Fruit fly (Drosophila melanogaster) whole organism, wandering third instar larva: ENCODE data around the gene vers.

Experiments used
- Abd-B ChIP-seq: fragments of >200 bp; optimal IDR thresholded peaks from 2 replicates; lab custom pipeline; 2017; ENCODE audit warnings: missing biosample characterization, missing genetic modification characterization
- CG32264 ChIP-seq: fragments of 200-800 bp; sonication (Bioruptor generic); optimal IDR thresholded peaks from 2 replicates; lab custom pipeline; 2016; ENCODE audit warnings: missing biosample characterization, missing genetic modification characterization
- CG9705 ChIP-seq: fragments of 200-800 bp; sonication (Bioruptor generic); optimal IDR thresholded peaks from 2 replicates; lab custom pipeline; 2018; ENCODE audit warnings: missing biosample characterization, mild to moderate bottlenecking, missing genetic modification characterization
- CrebA ChIP-seq: fragments of 200-800 bp; sonication (Bioruptor generic); optimal IDR thresholded peaks from 2 replicates; lab custom pipeline; 2016; ENCODE audit warnings: missing biosample characterization, mild to moderate bottlenecking, missing genetic modification characterization, borderline replicate concordance
- Dfd ChIP-seq: fragments of >200 bp; optimal IDR thresholded peaks from 2 replicates; lab custom pipeline; 2017; ENCODE audit warnings: missing biosample characterization, missing genetic modification characterization
- Dif ChIP-seq: fragments of 200-275, 200-300 bp; sonication (Bioruptor generic); optimal IDR thresholded peaks from 2 replicates; lab custom pipeline; 2018; ENCODE audit warnings: missing biosample characterization, missing genetic modification characterization; ENCODE audit not compliant: partially characterized antibody
- GATAd ChIP-seq: sonication (Bioruptor generic); optimal IDR thresholded peaks from 2 replicates; lab custom pipeline; 2016; ENCODE audit warnings: missing biosample characterization, missing genetic modification characterization
- HLH106 ChIP-seq: fragments of 200-800 bp; optimal IDR thresholded peaks from 3 replicates; lab custom pipeline; 2019; ENCODE audit warnings: missing biosample characterization, mild to moderate bottlenecking, missing genetic modification characterization, moderate library complexity
- Hnf4 ChIP-seq: fragments of 200-800 bp; sonication (Bioruptor generic); optimal IDR thresholded peaks from 2 replicates; lab custom pipeline; 2016; ENCODE audit warnings: missing biosample characterization, mild to moderate bottlenecking, missing genetic modification characterization
- Hr78 ChIP-seq: fragments of >200 bp; optimal IDR thresholded peaks from 2 replicates; lab custom pipeline; 2017; ENCODE audit warnings: missing biosample characterization, missing genetic modification characterization
- Hr83 ChIP-seq: fragments of 200-300 bp; sonication (Bioruptor generic); optimal IDR thresholded peaks from 2 replicates; lab custom pipeline; 2016; ENCODE audit warnings: missing biosample characterization, mild to moderate bottlenecking, missing genetic modification characterization, moderate library complexity; ENCODE audit not compliant: poor library complexity, severe bottlenecking
- Jra ChIP-seq: sonication (Bioruptor generic); optimal IDR thresholded peaks from 2 replicates; lab custom pipeline; 2016; ENCODE audit warnings: missing biosample characterization, missing genetic modification characterization
- Mio ChIP-seq: sonication (Bioruptor generic); optimal IDR thresholded peaks from 2 replicates; lab custom pipeline; 2016; ENCODE audit warnings: missing biosample characterization, missing genetic modification characterization
- Myc ChIP-seq: fragments of >200 bp; optimal IDR thresholded peaks from 2 replicates; lab custom pipeline; 2017
- N ChIP-seq: fragments of >200 bp; optimal IDR thresholded peaks from 2 replicates; lab custom pipeline; 2018; ENCODE audit warnings: missing biosample characterization, missing external identifiers, missing genetic modification characterization
- OdsH ChIP-seq: fragments of 200-800 bp; sonication (Bioruptor generic); optimal IDR thresholded peaks from 2 replicates; lab custom pipeline; 2016; ENCODE audit warnings: missing biosample characterization, mild to moderate bottlenecking, missing genetic modification characterization
- Rel ChIP-seq, 2 experiments: fragments of 200-800 bp; sonication (Bioruptor generic) in 1 of 2; optimal IDR thresholded peaks; 2 replicates in 1 of 2; 3 replicates in 1 of 2; lab custom pipeline; 2016 to 2019; ENCODE audit warnings: mild to moderate bottlenecking in 2 of 2, missing biosample characterization in 2 of 2, missing genetic modification characterization in 2 of 2, moderate library complexity in 1 of 2
- Sp1 ChIP-seq: fragments of 200-800 bp; sonication (Bioruptor generic); optimal IDR thresholded peaks from 3 replicates; lab custom pipeline; 2019; ENCODE audit warnings: missing biosample characterization, mild to moderate bottlenecking, missing genetic modification characterization, moderate library complexity
- Vsx2 ChIP-seq: fragments of 200-300, 225-300 bp; sonication (Bioruptor generic); optimal IDR thresholded peaks from 2 replicates; lab custom pipeline; 2018; ENCODE audit warnings: missing biosample characterization, missing genetic modification characterization; ENCODE audit not compliant: partially characterized antibody
- br ChIP-seq: fragments of 200-800 bp; sonication (Bioruptor generic); optimal IDR thresholded peaks from 2 replicates; lab custom pipeline; 2016; ENCODE audit warnings: missing biosample characterization, missing genetic modification characterization
- brk ChIP-seq: fragments of 200-800 bp; sonication (Bioruptor generic); optimal IDR thresholded peaks from 2 replicates; lab custom pipeline; 2016; ENCODE audit warnings: missing biosample characterization, mild to moderate bottlenecking, missing genetic modification characterization
- dl ChIP-seq, 2 experiments: fragments of 175-275, 200-275 bp in 1 of 2; fragments of 200-275 bp in 1 of 2; sonication (Bioruptor generic); optimal IDR thresholded peaks; lab custom pipeline; 2018; ENCODE audit warnings: mild to moderate bottlenecking in 2 of 2, missing biosample characterization in 2 of 2, missing genetic modification characterization in 2 of 2, moderate library complexity in 2 of 2; ENCODE audit not compliant: partially characterized antibody in 2 of 2, insufficient read depth in 1 of 2
- dmrt93B ChIP-seq: fragments of 200-800 bp; sonication (Bioruptor generic); optimal IDR thresholded peaks from 2 replicates; lab custom pipeline; 2018; ENCODE audit warnings: missing biosample characterization, mild to moderate bottlenecking, missing genetic modification characterization
- dsf ChIP-seq: sonication (Bioruptor generic); optimal IDR thresholded peaks from 2 replicates; lab custom pipeline; 2016; ENCODE audit warnings: missing biosample characterization, missing genetic modification characterization, borderline replicate concordance
- ey ChIP-seq: fragments of 200-800 bp; sonication (Bioruptor generic); optimal IDR thresholded peaks from 2 replicates; lab custom pipeline; 2016; ENCODE audit warnings: missing biosample characterization, missing genetic modification characterization
- foxo ChIP-seq, 2 experiments: fragments of 200-800 bp; sonication (Bioruptor generic); optimal IDR thresholded peaks; 2 replicates in 1 of 2; 3 replicates in 1 of 2; lab custom pipeline; 2016 to 2017; ENCODE audit warnings: missing biosample characterization in 2 of 2, missing genetic modification characterization in 2 of 2
- fru ChIP-seq: fragments of 200-800 bp; sonication (Bioruptor generic); optimal IDR thresholded peaks from 3 replicates; lab custom pipeline; 2016; ENCODE audit warnings: missing biosample characterization, mild to moderate bottlenecking, missing genetic modification characterization
- h ChIP-seq: fragments of 200-800 bp; sonication (Bioruptor generic); optimal IDR thresholded peaks from 3 replicates; lab custom pipeline; 2016; ENCODE audit warnings: missing biosample characterization, mild to moderate bottlenecking, missing genetic modification characterization
- jim ChIP-seq: fragments of 175-275, 200-325 bp; sonication (Bioruptor generic); optimal IDR thresholded peaks from 2 replicates; lab custom pipeline; 2016; ENCODE audit warnings: missing biosample characterization, mild to moderate bottlenecking, missing genetic modification characterization
- lola ChIP-seq: fragments of >200 bp; optimal IDR thresholded peaks from 2 replicates; lab custom pipeline; 2017; ENCODE audit warnings: missing biosample characterization, missing genetic modification characterization
- pan ChIP-seq: fragments of >200 bp; optimal IDR thresholded peaks from 2 replicates; lab custom pipeline; 2017
- psq ChIP-seq: fragments of 200-800 bp; sonication (Bioruptor generic); optimal IDR thresholded peaks from 3 replicates; lab custom pipeline; 2017; ENCODE audit warnings: missing biosample characterization, mild to moderate bottlenecking, missing genetic modification characterization, moderate library complexity
- rgr ChIP-seq: fragments of 200-800 bp; sonication (Bioruptor generic); optimal IDR thresholded peaks from 3 replicates; lab custom pipeline; 2016; ENCODE audit warnings: missing biosample characterization, mild to moderate bottlenecking, missing genetic modification characterization
- sage ChIP-seq: fragments of 200-800 bp; sonication (Bioruptor generic); optimal IDR thresholded peaks from 2 replicates; lab custom pipeline; 2016; ENCODE audit warnings: missing biosample characterization, mild to moderate bottlenecking, missing genetic modification characterization
- sv ChIP-seq: fragments of 200-800 bp; sonication (Bioruptor generic); optimal IDR thresholded peaks from 3 replicates; lab custom pipeline; 2016; ENCODE audit warnings: missing biosample characterization, missing genetic modification characterization
- tai ChIP-seq: sonication (Bioruptor generic); optimal IDR thresholded peaks from 2 replicates; lab custom pipeline; 2016; ENCODE audit warnings: missing biosample characterization, missing genetic modification characterization
- usp ChIP-seq: fragments of >200 bp; optimal IDR thresholded peaks from 2 replicates; lab custom pipeline; 2017; ENCODE audit warnings: missing biosample characterization, missing genetic modification characterization
- woc ChIP-seq: sonication (Bioruptor generic); optimal IDR thresholded peaks from 2 replicates; lab custom pipeline; 2016; ENCODE audit warnings: missing biosample characterization, mild to moderate bottlenecking, missing genetic modification characterization

The vers gene

DNA sequence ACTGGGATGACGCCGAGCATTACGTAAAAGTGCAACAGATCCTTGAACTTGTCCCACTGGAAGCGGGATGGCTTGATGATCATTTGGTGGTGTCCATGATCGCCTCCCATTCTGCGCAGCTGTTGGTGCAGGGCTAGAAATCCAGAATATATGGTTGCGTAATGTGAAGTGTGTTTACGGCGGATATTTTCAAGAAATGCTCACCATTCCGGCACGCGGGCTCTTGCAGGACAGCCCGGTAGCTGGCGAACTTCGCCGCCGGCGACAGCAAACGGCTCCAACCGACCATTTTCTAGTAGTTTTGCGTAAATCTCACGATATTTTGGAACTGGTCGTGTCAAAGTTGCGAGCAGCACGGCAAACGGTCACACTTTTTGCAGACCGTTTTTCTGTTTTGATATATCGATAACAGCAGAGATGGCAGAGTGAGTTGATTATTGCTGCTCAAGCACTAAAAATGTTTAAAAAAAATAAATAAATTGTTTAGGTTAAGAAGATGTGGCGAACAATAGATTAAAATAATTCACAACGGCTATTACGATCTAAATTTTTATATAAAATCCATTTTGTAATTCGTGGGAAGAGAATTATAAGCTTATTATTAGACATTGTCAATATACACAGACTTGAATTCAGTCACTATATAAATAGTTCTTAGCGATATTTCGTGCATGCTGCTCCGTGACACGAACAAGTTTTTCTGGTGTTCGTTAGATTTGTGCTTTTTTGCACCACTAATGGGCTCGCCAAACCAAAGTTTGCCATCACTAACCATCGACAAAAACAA, 22.4 kb downstream of the vers start, which contains the start of the genes ND-SGDH and RhoGAP68F:
ND-SGDH (minus strand) TSS at position 472 of the 787 bp plus-strand sequence.
RhoGAP68F (plus strand) TSS at position 756 of the 787 bp plus-strand sequence.
- TF ChIP-seq CrebA (GFP tag; lab: Kevin White, UChicago) (no peak), sv (GFP tag; lab: Kevin White, UChicago) (peak; percentile 61), psq (GFP tag; lab: Kevin White, UChicago) (peak; percentile 65), foxo (GFP tag; optimal IDR thresholded peaks at IDR 0.05; lab: Kevin White, UChicago) (peak; percentile 57 to 86), N (GFP tag; lab: Kevin White, UChicago) (no peak), Rel (GFP tag; optimal IDR thresholded peaks at IDR 0.05; lab: Kevin White, UChicago) (no peak), Rel (tag; optimal IDR thresholded peaks at IDR 0.05; lab: Kevin White, UChicago) (peak; percentile 35), br (peak; percentile 75), pan (no peak), rgr (GFP tag; lab: Kevin White, UChicago) (peak; percentile 74), HLH106 (tag; lab: Kevin White, UChicago) (peak; percentile 87), ey (GFP tag; lab: Kevin White, UChicago) (peak; percentile 69), Mio (GFP tag; lab: Kevin White, UChicago) (no peak), brk (peak; percentile 59), Sp1 (GFP tag; lab: Kevin White, UChicago) (peak; percentile 76), Jra (GFP tag; lab: Kevin White, UChicago) (peak; percentile 73), dsf (peak; percentile 54), lola (GFP tag; lab: Kevin White, UChicago) (no peak), Myc (lab: Kevin White, UChicago) (no peak), fru (GFP tag; lab: Kevin White, UChicago) (peak; percentile 79), woc (GFP tag; lab: Kevin White, UChicago) (peak; percentile 81), jim (GFP tag; lab: Kevin White, UChicago) (no peak), Dif (GFP tag; lab: Kevin White, UChicago) (no peak), CG32264 (GFP tag; lab: Kevin White, UChicago) (peak; percentile 32), Dfd (GFP tag; lab: Kevin White, UChicago) (no peak), dl (GFP tag; optimal IDR thresholded peaks at IDR 0.05; lab: Kevin White, UChicago; ENCODE audit: insufficient read depth in 1 of 2, partially characterized antibody in 2 of 2) (no peak), Abd-B (GFP tag; lab: Kevin White, UChicago) (no peak), Hr83 (GFP tag; lab: Kevin White, UChicago) (peak; percentile 62), dmrt93B (GFP tag; lab: Kevin White, UChicago) (peak; percentile 80), Hnf4 (GFP tag; lab: Kevin White, UChicago) (peak; percentile 75), Hr78 (GFP tag; lab: Kevin White, UChicago) (no peak), sage (no peak), usp (no peak), tai (peak; percentile 84), CG9705 (GFP tag; lab: Kevin White, UChicago) (peak; percentile 77), h (peak; percentile 84), OdsH (GFP tag; lab: Kevin White, UChicago) (peak; percentile 69), GATAd (GFP tag; lab: Kevin White, UChicago) (peak; percentile 55), Vsx2 (GFP tag; lab: Kevin White, UChicago) (no peak)

DNA sequence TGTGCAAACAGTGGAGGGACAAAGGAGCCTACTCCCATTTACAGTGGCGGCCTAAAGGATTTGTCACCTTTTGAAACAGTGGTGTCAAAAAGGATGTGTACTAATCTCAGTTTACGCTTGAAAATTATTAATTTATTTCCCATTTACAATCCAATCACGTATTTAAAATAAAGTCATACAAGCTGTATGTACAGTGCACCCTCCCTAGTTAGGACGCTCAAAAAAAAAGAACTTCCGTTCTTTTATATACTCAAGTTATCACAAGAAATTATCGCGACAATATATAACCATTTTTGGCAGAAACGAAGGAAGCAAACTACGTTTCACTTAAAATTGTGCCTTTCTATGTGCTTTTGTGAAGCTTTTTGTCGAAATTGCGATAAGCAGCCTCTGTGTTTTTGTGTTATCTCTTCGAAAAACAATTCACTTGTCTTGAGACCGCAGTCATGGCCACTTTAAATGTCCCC, 23.4 kb downstream of the vers start:
- TF ChIP-seq psq (GFP tag; lab: Kevin White, UChicago) (peak; percentile 44), tai (no peak), sv (GFP tag; lab: Kevin White, UChicago) (peak; percentile 36), foxo (GFP tag; optimal IDR thresholded peaks at IDR 0.05; lab: Kevin White, UChicago) (peak; percentile 32 to 78), rgr (GFP tag; lab: Kevin White, UChicago) (peak; percentile 69), br (peak; percentile 70), h (peak; percentile 69), jim (GFP tag; lab: Kevin White, UChicago) (no peak), N (GFP tag; lab: Kevin White, UChicago) (no peak), lola (GFP tag; lab: Kevin White, UChicago) (no peak), pan (no peak), Sp1 (GFP tag; lab: Kevin White, UChicago) (peak; percentile 43), CrebA (GFP tag; lab: Kevin White, UChicago) (no peak), CG9705 (GFP tag; lab: Kevin White, UChicago) (no peak), sage (no peak), usp (no peak), ey (GFP tag; lab: Kevin White, UChicago) (peak; percentile 65), Hnf4 (GFP tag; lab: Kevin White, UChicago) (peak; percentile 70), dl (GFP tag; optimal IDR thresholded peaks at IDR 0.05; lab: Kevin White, UChicago; ENCODE audit: insufficient read depth in 1 of 2, partially characterized antibody in 2 of 2) (no peak), woc (GFP tag; lab: Kevin White, UChicago) (peak; percentile 33), dsf (no peak), Dif (GFP tag; lab: Kevin White, UChicago) (no peak), dmrt93B (GFP tag; lab: Kevin White, UChicago) (no peak), HLH106 (tag; lab: Kevin White, UChicago) (peak; percentile 58), Rel (GFP tag; optimal IDR thresholded peaks at IDR 0.05; lab: Kevin White, UChicago) (no peak), Rel (tag; optimal IDR thresholded peaks at IDR 0.05; lab: Kevin White, UChicago) (no peak), Myc (lab: Kevin White, UChicago) (no peak), GATAd (GFP tag; lab: Kevin White, UChicago) (no peak), fru (GFP tag; lab: Kevin White, UChicago) (peak; percentile 82), Jra (GFP tag; lab: Kevin White, UChicago) (peak; percentile 75), Abd-B (GFP tag; lab: Kevin White, UChicago) (no peak), Dfd (GFP tag; lab: Kevin White, UChicago) (no peak), Vsx2 (GFP tag; lab: Kevin White, UChicago) (no peak), Mio (GFP tag; lab: Kevin White, UChicago) (no peak), brk (no peak), Hr83 (GFP tag; lab: Kevin White, UChicago) (peak; percentile 35), Hr78 (GFP tag; lab: Kevin White, UChicago) (no peak), CG32264 (GFP tag; lab: Kevin White, UChicago) (no peak)
